Fruit fly (Drosophila melanogaster) whole organism, prepupa: ENCODE data around the gene SPH93.

ENCODE experiments used
- CG10631 ChIP-seq: fragments of 200-800 bp; sonication (Bioruptor generic); optimal IDR thresholded peaks from 2 replicates; lab custom pipeline; 2016; ENCODE audit warnings: missing biosample characterization, missing genetic modification characterization
- CG10669 ChIP-seq: fragments of 200-800 bp; sonication (Bioruptor generic); optimal IDR thresholded peaks from 3 replicates; lab custom pipeline; 2018; ENCODE audit warnings: missing biosample characterization, mild to moderate bottlenecking, missing genetic modification characterization, moderate library complexity
- CG11294 ChIP-seq: fragments of 200-800 bp; sonication (Bioruptor generic); IDR thresholded peaks from 2 replicates; pipeline ENCODE4 v1.3.6; 2022; ENCODE audit warnings: missing biosample characterization, missing genetic modification characterization
- CG11902 ChIP-seq: fragments of 200-800 bp; sonication (Bioruptor generic); optimal IDR thresholded peaks from 3 replicates; lab custom pipeline; 2016; ENCODE audit warnings: missing biosample characterization, missing genetic modification characterization
- CG15336 ChIP-seq: fragments of 200-800 bp; sonication (Bioruptor generic); IDR thresholded peaks from 2 replicates; pipeline ENCODE4 v1.3.6; 2022; ENCODE audit warnings: missing biosample characterization, missing genetic modification characterization
- CG1621 ChIP-seq: fragments of 200-800 bp; sonication (Bioruptor generic); optimal IDR thresholded peaks from 3 replicates; lab custom pipeline; 2018; ENCODE audit warnings: missing biosample characterization, mild to moderate bottlenecking, missing genetic modification characterization
- CG3032 ChIP-seq: fragments of 200-800 bp; optimal IDR thresholded peaks from 2 replicates; lab custom pipeline; 2019; ENCODE audit warnings: missing biosample characterization, mild to moderate bottlenecking, missing genetic modification characterization, moderate library complexity
- CG32006 ChIP-seq: fragments of 200-800 bp; sonication (Bioruptor generic); optimal IDR thresholded peaks from 3 replicates; lab custom pipeline; 2017; ENCODE audit warnings: missing biosample characterization, mild to moderate bottlenecking, missing genetic modification characterization
- CG3919 ChIP-seq: fragments of 200-800 bp; sonication (Bioruptor generic); optimal IDR thresholded peaks from 3 replicates; lab custom pipeline; 2016; ENCODE audit warnings: missing biosample characterization, missing genetic modification characterization
- CG6163 ChIP-seq: fragments of 200-800 bp; sonication (Bioruptor generic); IDR thresholded peaks from 3 replicates; pipeline ENCODE4 v1.3.6; 2022; ENCODE audit warnings: missing biosample characterization, missing genetic modification characterization
- CG6808 ChIP-seq: fragments of 200-800 bp; sonication (Bioruptor generic); optimal IDR thresholded peaks from 3 replicates; lab custom pipeline; 2017; ENCODE audit warnings: missing biosample characterization, missing genetic modification characterization, mild to moderate bottlenecking, moderate library complexity, missing genetic modification reagents
- CG7368 ChIP-seq: fragments of 200-800 bp; sonication (Bioruptor generic); optimal IDR thresholded peaks from 3 replicates; lab custom pipeline; 2016; ENCODE audit warnings: missing biosample characterization, missing genetic modification characterization
- CG8119 ChIP-seq: fragments of 200-800 bp; sonication (Bioruptor generic); IDR thresholded peaks from 3 replicates; pipeline ENCODE4 v1.3.6; 2022; ENCODE audit warnings: missing biosample characterization, missing genetic modification characterization
- CG8319 ChIP-seq: fragments of 200-800 bp; sonication (Bioruptor generic); optimal IDR thresholded peaks from 3 replicates; lab custom pipeline; 2016; ENCODE audit warnings: missing biosample characterization, missing genetic modification characterization
- CG9139 ChIP-seq: fragments of 200-800 bp; sonication (Bioruptor generic); optimal IDR thresholded peaks from 3 replicates; lab custom pipeline; 2017; ENCODE audit warnings: missing biosample characterization, mild to moderate bottlenecking, missing genetic modification characterization
- Eip78C ChIP-seq: fragments of 200-800 bp; sonication (Bioruptor generic); peaks from one replicate; lab custom pipeline; 2016; ENCODE audit warnings: missing biosample characterization, missing genetic modification characterization
- Eip93F ChIP-seq: fragments of 200-800 bp; sonication (Bioruptor generic); optimal IDR thresholded peaks from 2 replicates; lab custom pipeline; 2016; ENCODE audit warnings: missing biosample characterization, mild to moderate bottlenecking, missing genetic modification characterization
- Ets21C ChIP-seq: fragments of 200-800 bp; sonication (Bioruptor generic); optimal IDR thresholded peaks from 3 replicates; lab custom pipeline; 2016; ENCODE audit warnings: missing biosample characterization, missing genetic modification characterization
- Hr38 ChIP-seq: sonication (Bioruptor generic); optimal IDR thresholded peaks from 2 replicates; lab custom pipeline; 2016; ENCODE audit warnings: missing biosample characterization, missing genetic modification characterization
- Lpt ChIP-seq: fragments of 200-800 bp; sonication (Bioruptor generic); optimal IDR thresholded peaks from 3 replicates; lab custom pipeline; 2016; ENCODE audit warnings: missing biosample characterization, missing genetic modification characterization
- Sox102F ChIP-seq: fragments of 200-800 bp; sonication (Bioruptor generic); optimal IDR thresholded peaks from 2 replicates; lab custom pipeline; 2016; ENCODE audit warnings: missing biosample characterization, mild to moderate bottlenecking, missing genetic modification characterization
- Sox15 ChIP-seq: fragments of 200-800 bp; sonication (Bioruptor generic); optimal IDR thresholded peaks from 3 replicates; lab custom pipeline; 2016; ENCODE audit warnings: missing biosample characterization, missing genetic modification characterization
- achi ChIP-seq: fragments of 200-800 bp; sonication (Bioruptor generic); optimal IDR thresholded peaks from 3 replicates; lab custom pipeline; 2016; ENCODE audit warnings: missing biosample characterization, missing genetic modification characterization
- acj6 ChIP-seq: fragments of 200-800 bp; sonication (Bioruptor generic); optimal IDR thresholded peaks from 3 replicates; lab custom pipeline; 2016; ENCODE audit warnings: missing biosample characterization, missing genetic modification characterization
- dac ChIP-seq: fragments of 200-800 bp; sonication (Bioruptor generic); optimal IDR thresholded peaks from 2 replicates; lab custom pipeline; 2017; ENCODE audit warnings: missing biosample characterization, mild to moderate bottlenecking, missing genetic modification characterization
- dsx ChIP-seq: fragments of 200-800 bp; optimal IDR thresholded peaks from 3 replicates; lab custom pipeline; 2019; ENCODE audit warnings: missing biosample characterization, mild to moderate bottlenecking, missing genetic modification characterization, moderate library complexity; ENCODE audit not compliant: poor library complexity, severe bottlenecking
- eg ChIP-seq: fragments of 200-800 bp; sonication (Bioruptor generic); IDR thresholded peaks from 3 replicates; pipeline ENCODE4 v1.3.6; 2022; ENCODE audit warnings: missing biosample characterization, missing genetic modification characterization
- fd59A ChIP-seq: fragments of 200-800 bp; sonication (Bioruptor generic); optimal IDR thresholded peaks from 2 replicates; lab custom pipeline; 2017; ENCODE audit warnings: missing biosample characterization, mild to moderate bottlenecking, missing genetic modification characterization, missing genetic modification reagents
- fd85E ChIP-seq: fragments of 200-800 bp; sonication (Bioruptor generic); optimal IDR thresholded peaks from 3 replicates; lab custom pipeline; 2016; ENCODE audit warnings: missing biosample characterization, missing genetic modification characterization
- fkh ChIP-seq: fragments of 200-800 bp; sonication (Bioruptor generic); optimal IDR thresholded peaks from 3 replicates; lab custom pipeline; 2017; ENCODE audit warnings: missing biosample characterization, mild to moderate bottlenecking, missing genetic modification characterization, moderate library complexity
- pdm3 ChIP-seq: fragments of 200-800 bp; sonication (Bioruptor generic); optimal IDR thresholded peaks from 3 replicates; lab custom pipeline; 2016; ENCODE audit warnings: missing biosample characterization, missing genetic modification characterization
- spab ChIP-seq: fragments of 200-800 bp; sonication (Bioruptor generic); optimal IDR thresholded peaks from 2 replicates; lab custom pipeline; 2017; ENCODE audit warnings: missing biosample characterization, mild to moderate bottlenecking, missing genetic modification characterization, missing genetic modification reagents
- svp ChIP-seq: fragments of 200-800 bp; sonication (Bioruptor generic); peaks from one replicate; lab custom pipeline; 2016; ENCODE audit warnings: missing biosample characterization, missing genetic modification characterization

Gene SPH93

dm6 chr2L:17465915-17466677 lies 10.4 kb upstream of the SPH93 start (continued):
- peak; percentile 73 for TF ChIP-seq fd59A (GFP tag; lab: Kevin White, UChicago)
- peak; percentile 81 for TF ChIP-seq pdm3 (GFP tag; lab: Kevin White, UChicago)
- peak; percentile 85 for TF ChIP-seq CG32006
- TF ChIP-seq achi (GFP tag; lab: Kevin White, UChicago), result peak; percentile 84
- TF ChIP-seq Sox15 (GFP tag; lab: Kevin White, UChicago), result peak; percentile 23
- peak; percentile 22 for TF ChIP-seq Ets21C (GFP tag; lab: Kevin White, UChicago)
- TF ChIP-seq CG10631 (GFP tag; lab: Kevin White, UChicago), result peak; percentile 88
- TF ChIP-seq CG3919, result peak; percentile 84
- peak; percentile 91 for TF ChIP-seq CG15336 (GFP tag; lab: Robert Waterston, UW)
- peak; percentile 68 for TF ChIP-seq CG6808
- TF ChIP-seq svp (GFP tag; lab: Kevin White, UChicago), result no peak
- TF ChIP-seq CG6163 (GFP tag; lab: Robert Waterston, UW), result peak; percentile 91; the same call in 2 of the 3 replicates
- peak; percentile 89 for TF ChIP-seq eg
- peak; percentile 0 for TF ChIP-seq Hr38
- peak; percentile 78 for TF ChIP-seq CG1621
- no peak for TF ChIP-seq fkh (GFP tag; lab: Kevin White, UChicago)
- peak; percentile 50 for TF ChIP-seq CG8319 (GFP tag; lab: Kevin White, UChicago)
- TF ChIP-seq fd85E (GFP tag; lab: Kevin White, UChicago), result no peak
- peak; percentile 74 for TF ChIP-seq CG10669
- TF ChIP-seq CG9139 (GFP tag; lab: Kevin White, UChicago), result peak; percentile 38
- peak; percentile 80 for TF ChIP-seq acj6 (GFP tag; lab: Kevin White, UChicago)
- peak; percentile 88 for TF ChIP-seq CG8119
- peak; percentile 31 for TF ChIP-seq dac (GFP tag; lab: Kevin White, UChicago)
- peak; percentile 52 for TF ChIP-seq Sox102F
- peak; percentile 82 for TF ChIP-seq Lpt (GFP tag; lab: Kevin White, UChicago)
- TF ChIP-seq CG7368 (GFP tag; lab: Kevin White, UChicago), result peak; percentile 57
- peak; percentile 79 for TF ChIP-seq CG3032
- TF ChIP-seq spab (GFP tag; lab: Kevin White, UChicago), result peak; percentile 64
- peak; percentile 71 for TF ChIP-seq dsx (GFP tag; lab: Kevin White, UChicago)
- TF ChIP-seq Eip93F, result no peak
- TF ChIP-seq, all 60 proteins: peak for 51

- TF ChIP-seq Eip78C (GFP tag; lab: Kevin White, UChicago), result peak; percentile 23
- no peak for TF ChIP-seq CG11294 (GFP tag; lab: Robert Waterston, UW)
Observed at dm6 chr2L:17457944-17458343, 2.2 kb upstream of the SPH93 start, which contains the start of gene CG18563. TSS of gene CG18563 (minus strand) at chr2L:17458044.

- TF ChIP-seq acj6 (GFP tag; lab: Kevin White, UChicago) (no peak), fd85E (GFP tag; lab: Kevin White, UChicago) (no peak), Eip78C (GFP tag; lab: Kevin White, UChicago) (peak; percentile 22)
Observed at dm6 chr2L:17452624-17453023, 3.1 kb downstream of the SPH93 start, which contains the start of gene CG5050. TSS of gene CG5050 (plus strand) at chr2L:17452924.

- TF ChIP-seq CG1621 (no peak), svp (GFP tag; lab: Kevin White, UChicago) (peak; percentile 62), CG11902 (GFP tag; lab: Kevin White, UChicago) (no peak)
Observed at dm6 chr2L:17452084-17452483, 3.6 kb downstream of the SPH93 start.
